Worm (Caenorhabditis elegans): ENCODE measurements around the gene CD4.1.
A peak's percentile ranks its signal among the peaks of the same experiment; 100 is the strongest.

The CD4.1 gene

DNA sequence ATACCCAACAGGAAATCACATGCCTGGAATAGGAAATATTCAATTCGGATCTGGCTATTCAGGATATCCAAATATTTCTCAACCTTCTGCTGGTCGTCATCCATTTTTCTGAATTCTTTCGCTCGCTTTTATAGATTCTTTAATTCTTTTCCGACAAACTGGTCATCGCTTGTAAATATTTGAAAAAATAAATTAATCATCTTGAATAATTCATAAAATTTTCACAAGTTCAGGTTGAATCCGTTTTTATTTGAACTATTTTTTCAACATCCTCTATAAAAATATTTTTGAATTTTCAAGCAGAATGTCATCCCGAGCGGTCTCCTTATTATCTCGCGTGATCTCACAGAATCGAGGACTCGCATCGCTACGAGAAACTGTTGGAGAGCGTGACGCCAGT lies 12.9 kb upstream of the CD4.1 start, which contains the start of gene mrpl-48:
Gene mrpl-48 (plus strand): TSS at position 301 of the 400 bp plus-strand sequence.
- TF ChIP-seq C34F6.9 (tag; optimal IDR thresholded peaks at IDR 0.05) (no peak), sem-4 (tag; optimal IDR thresholded peaks at IDR 0.05) (no peak), ceh-16 (tag; optimal IDR thresholded peaks at IDR 0.05) (no peak), lin-11 (tag; optimal IDR thresholded peaks at IDR 0.05) (no peak), lin-13 (GFP tag; optimal IDR thresholded peaks at IDR 0.05) (no peak), Y55F3AM.14 (GFP tag; optimal IDR thresholded peaks at IDR 0.05) (no peak), nhr-25 (tag; optimal IDR thresholded peaks at IDR 0.05) (no peak), sma-9 (GFP tag; optimal IDR thresholded peaks at IDR 0.05) (no peak), sma-9 (tag; optimal IDR thresholded peaks at IDR 0.05) (no peak), skn-1 (tag; optimal IDR thresholded peaks at IDR 0.05) (no peak), ztf-4 (tag; optimal IDR thresholded peaks at IDR 0.05) (no peak), nhr-12 (tag; optimal IDR thresholded peaks at IDR 0.05) (no peak), gmeb-1 (tag; optimal IDR thresholded peaks at IDR 0.05) (no peak), egl-27 (tag; optimal IDR thresholded peaks at IDR 0.05) (no peak), aly-2 (tag; optimal IDR thresholded peaks at IDR 0.05) (no peak), ama-1 (optimal IDR thresholded peaks at IDR 0.05) (no peak), unc-39 (tag; optimal IDR thresholded peaks at IDR 0.05) (no peak)

DNA sequence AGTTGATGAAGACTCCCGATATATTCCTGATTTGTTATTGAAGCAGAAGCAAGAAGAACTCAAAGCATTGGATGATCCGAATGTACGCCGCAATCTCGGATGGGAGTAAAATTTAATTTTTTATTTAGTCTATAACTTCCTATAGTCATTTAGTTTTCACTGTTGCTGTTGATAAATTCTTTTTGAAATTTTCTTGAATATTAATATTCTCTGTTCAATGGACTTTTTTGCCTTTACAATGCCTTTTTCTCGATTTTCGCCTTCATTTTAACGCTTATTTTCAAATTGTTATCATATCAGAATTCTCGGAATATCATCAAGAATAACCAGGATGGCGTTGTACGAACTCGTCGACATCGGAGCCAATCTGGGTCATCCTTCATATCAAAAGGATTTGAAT lies 12.0 kb upstream of the CD4.1 start, which contains the start of gene crn-2:
Gene crn-2 (plus strand): TSS at position 301 of the 400 bp plus-strand sequence.
- TF ChIP-seq mbf-1 (tag; optimal IDR thresholded peaks at IDR 0.05) (no peak), nhr-12 (tag; optimal IDR thresholded peaks at IDR 0.05) (no peak), lin-11 (tag; optimal IDR thresholded peaks at IDR 0.05) (no peak), egl-27 (tag; optimal IDR thresholded peaks at IDR 0.05) (no peak), ama-1 (optimal IDR thresholded peaks at IDR 0.05) (no peak), mdl-1 (tag; optimal IDR thresholded peaks at IDR 0.05) (no peak), nhr-6 (tag; optimal IDR thresholded peaks at IDR 0.05) (no peak), ceh-16 (tag; optimal IDR thresholded peaks at IDR 0.05) (no peak), aly-2 (tag; optimal IDR thresholded peaks at IDR 0.05) (no peak), zag-1 (tag; optimal IDR thresholded peaks at IDR 0.05) (no peak), ceh-82 (tag; optimal IDR thresholded peaks at IDR 0.05) (no peak)

DNA sequence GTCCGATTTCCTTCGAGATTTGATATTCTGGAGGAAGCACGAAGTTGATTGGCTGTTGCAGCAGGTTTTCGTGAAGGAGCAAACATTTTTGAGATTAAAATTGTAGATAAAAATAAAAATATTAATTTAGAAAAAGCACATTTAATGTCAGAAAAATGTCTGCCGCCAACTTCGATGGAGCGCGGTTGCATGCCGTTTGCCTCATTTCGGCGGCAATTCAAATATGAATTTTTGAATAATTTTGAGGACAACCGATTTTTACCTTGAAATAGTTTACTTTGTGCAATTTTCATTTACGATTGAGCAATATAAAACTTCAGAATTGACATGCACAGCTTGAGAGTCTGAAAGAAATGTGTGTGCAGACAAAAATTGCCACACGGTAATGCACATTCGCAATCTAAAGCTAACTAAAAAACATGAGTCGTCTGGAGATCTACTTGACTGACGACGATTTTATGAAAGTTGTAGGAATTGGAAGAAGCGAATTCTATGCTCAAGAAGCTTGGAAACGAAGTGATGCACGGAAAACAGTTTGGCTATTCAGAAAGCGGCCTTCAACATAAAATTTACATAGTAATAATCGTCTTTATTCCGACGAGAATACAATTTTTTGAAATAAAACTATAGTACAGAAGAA lies 9.8 kb upstream of the CD4.1 start, which contains the start of gene zhit-1:
Gene zhit-1 (minus strand): TSS at position 161 of the 640 bp plus-strand sequence.
- TF ChIP-seq gmeb-1 (tag; optimal IDR thresholded peaks at IDR 0.05) (peak; percentile 93), ama-1 (optimal IDR thresholded peaks at IDR 0.05) (no peak), sem-4 (tag; optimal IDR thresholded peaks at IDR 0.05) (no peak), nhr-23 (tag; optimal IDR thresholded peaks at IDR 0.05) (no peak), nhr-129 (tag; optimal IDR thresholded peaks at IDR 0.05) (peak; percentile 1), lin-13 (GFP tag; optimal IDR thresholded peaks at IDR 0.05) (peak; percentile 11), ztf-4 (tag; optimal IDR thresholded peaks at IDR 0.05) (no peak), C34F6.9 (tag; optimal IDR thresholded peaks at IDR 0.05) (peak; percentile 36), lin-11 (tag; optimal IDR thresholded peaks at IDR 0.05) (no peak), Y55F3AM.14 (GFP tag; optimal IDR thresholded peaks at IDR 0.05) (no peak), mbf-1 (tag; optimal IDR thresholded peaks at IDR 0.05) (no peak), lin-39 (tag; optimal IDR thresholded peaks at IDR 0.05) (no peak), lsy-2 (tag; optimal IDR thresholded peaks at IDR 0.05) (peak in 1 of 2 experiments; percentile 58), unc-55 (GFP tag; optimal IDR thresholded peaks at IDR 0.05) (peak; percentile 56), ceh-82 (tag; optimal IDR thresholded peaks at IDR 0.05) (no peak), mdl-1 (tag; optimal IDR thresholded peaks at IDR 0.05) (no peak), ztf-1 (GFP tag; conservative IDR thresholded peaks at IDR 0.05) (no peak), crh-2 (tag; optimal IDR thresholded peaks at IDR 0.05) (no peak), snpc-4 (tag; optimal IDR thresholded peaks at IDR 0.05) (peak; percentile 61)

DNA sequence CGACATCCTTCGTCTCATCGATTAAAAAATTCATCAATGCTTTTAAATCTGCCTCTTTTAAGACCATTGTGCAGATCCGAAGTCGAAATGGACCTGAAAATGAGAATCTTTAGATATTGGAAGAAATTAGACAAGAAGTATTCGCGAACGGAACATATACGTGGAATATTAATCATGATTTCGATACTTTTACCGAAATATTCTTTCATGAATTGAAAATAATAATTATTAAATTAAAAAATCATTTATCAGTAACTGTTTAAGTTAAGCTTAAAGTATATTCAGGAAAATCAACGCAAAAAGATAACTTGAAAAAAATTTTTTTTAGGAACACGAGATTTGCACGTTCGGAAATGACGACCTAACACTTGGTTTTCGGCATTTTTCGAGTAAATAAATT lies 5.1 kb upstream of the CD4.1 start, which contains the start of gene CD4.8:
Gene CD4.8 (minus strand): TSS at position 101 of the 400 bp plus-strand sequence.
- TF ChIP-seq mdl-1 (tag; optimal IDR thresholded peaks at IDR 0.05): no peak
- TF ChIP-seq nhr-12 (tag; optimal IDR thresholded peaks at IDR 0.05): no peak
- TF ChIP-seq sma-9 (GFP tag; optimal IDR thresholded peaks at IDR 0.05): no peak
- TF ChIP-seq sma-9 (tag; optimal IDR thresholded peaks at IDR 0.05): no peak
- no peak for TF ChIP-seq lin-11 (tag; optimal IDR thresholded peaks at IDR 0.05)
- no peak for TF ChIP-seq nhr-77 (tag; optimal IDR thresholded peaks at IDR 0.05)
- no peak for TF ChIP-seq unc-55 (GFP tag; optimal IDR thresholded peaks at IDR 0.05)
- no peak for TF ChIP-seq dmd-4 (tag; optimal IDR thresholded peaks at IDR 0.05)
- TF ChIP-seq egl-27 (tag; optimal IDR thresholded peaks at IDR 0.05): no peak
- TF ChIP-seq ztf-1 (GFP tag; conservative IDR thresholded peaks at IDR 0.05): no peak
- TF ChIP-seq lin-13 (GFP tag; optimal IDR thresholded peaks at IDR 0.05): no peak
- TF ChIP-seq ztf-4 (tag; optimal IDR thresholded peaks at IDR 0.05): no peak
- no peak for TF ChIP-seq lin-39 (tag; optimal IDR thresholded peaks at IDR 0.05)
- no peak for TF ChIP-seq ZK546.5 (tag; optimal IDR thresholded peaks at IDR 0.05)
- TF ChIP-seq F13H6.1 (tag; optimal IDR thresholded peaks at IDR 0.05): no peak
- TF ChIP-seq mab-5 (tag; optimal IDR thresholded peaks at IDR 0.05): no peak
- no peak for TF ChIP-seq R02D3.7 (tag; optimal IDR thresholded peaks at IDR 0.05)
- TF ChIP-seq ama-1 (optimal IDR thresholded peaks at IDR 0.05): no peak
- no peak for TF ChIP-seq nhr-10 (tag; optimal IDR thresholded peaks at IDR 0.05)
- TF ChIP-seq blmp-1 (tag; optimal IDR thresholded peaks at IDR 0.05; ENCODE audit: insufficient read depth): no peak
- no peak for TF ChIP-seq nhr-237 (tag; optimal IDR thresholded peaks at IDR 0.05)
